Worm (Caenorhabditis elegans): Measurements from ENCODE around the gene swan-1.

The swan-1 gene

DNA sequence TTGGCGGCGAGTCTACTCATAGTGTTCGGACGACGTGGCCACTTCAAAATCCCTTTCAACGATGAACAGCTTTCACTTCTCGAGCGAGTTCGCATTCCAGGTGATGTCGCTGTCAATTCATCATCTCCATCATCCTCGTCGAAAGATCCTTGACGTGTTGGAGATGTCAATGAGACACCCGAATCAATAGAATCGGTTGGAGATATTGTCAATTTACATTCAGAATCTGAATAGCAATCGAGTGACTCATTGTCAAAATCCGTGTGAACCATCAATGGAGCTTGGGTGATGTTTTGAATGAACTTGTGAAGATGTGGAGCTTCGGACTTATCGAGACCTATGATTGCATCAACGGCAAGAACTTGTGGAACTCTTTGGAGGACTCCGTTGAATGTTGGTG, 21.3 kb downstream of the swan-1 start:
- TF ChIP-seq ceh-45 (GFP tag; IDR thresholded peaks at IDR 0.05), result no peak
- TF ChIP-seq pha-2 (tag; optimal IDR thresholded peaks at IDR 0.05), result no peak
- TF ChIP-seq ceh-24 (tag; optimal IDR thresholded peaks at IDR 0.05), result no peak
- no peak for TF ChIP-seq odd-2 (tag; optimal IDR thresholded peaks at IDR 0.05)
- TF ChIP-seq sdc-2 (tag; optimal IDR thresholded peaks at IDR 0.05), result no peak
- TF ChIP-seq ceh-18 (tag; optimal IDR thresholded peaks at IDR 0.05), result no peak

DNA sequence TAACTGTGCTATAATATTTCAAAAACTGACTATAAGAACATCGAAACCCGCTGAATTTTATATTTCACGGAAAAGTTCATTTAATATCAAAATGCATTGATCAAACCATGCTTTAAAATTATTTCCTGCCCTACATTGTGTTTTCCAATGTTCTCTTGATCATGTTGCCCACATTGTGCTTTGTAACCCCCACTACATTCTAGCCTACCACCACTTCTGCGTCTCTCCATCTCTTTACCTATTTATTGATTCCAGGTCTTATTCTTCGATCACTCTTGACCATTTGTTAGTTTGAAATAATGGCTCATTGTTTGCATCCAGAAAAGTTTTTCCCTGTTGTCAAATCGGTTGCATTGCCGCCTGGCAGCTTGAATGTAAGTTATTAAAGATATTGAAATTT, 24.8 kb downstream of the swan-1 start, which contains the start of gene decr-1.1:
decr-1.1 (plus strand) TSS at position 210 of the 400 bp plus-strand sequence.
- TF ChIP-seq ceh-48 (tag; optimal IDR thresholded peaks at IDR 0.05) (peak; percentile 3), ceh-30 (tag; optimal IDR thresholded peaks at IDR 0.05) (no peak)

DNA sequence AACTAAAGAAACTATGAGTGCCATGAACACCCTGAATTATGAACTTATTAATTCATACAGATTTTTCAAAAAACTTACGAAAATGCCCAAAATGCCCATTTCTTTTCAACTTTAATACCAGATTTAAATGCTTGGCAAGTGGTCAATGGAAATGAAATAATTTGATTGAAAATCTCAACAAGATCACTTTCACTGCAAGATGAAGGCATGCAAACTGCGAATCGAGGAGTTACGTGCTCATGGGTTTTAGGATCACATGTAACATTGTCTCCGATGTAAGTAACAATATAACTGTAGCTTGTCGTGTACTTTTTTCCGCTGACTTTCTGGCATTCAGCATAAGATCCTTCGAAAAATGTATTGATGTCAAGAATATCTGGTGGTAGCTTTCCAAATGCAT, 26.1 kb downstream of the swan-1 start:
- TF ChIP-seq che-1 (tag; optimal IDR thresholded peaks at IDR 0.05) (no peak), zip-5 (tag; optimal IDR thresholded peaks at IDR 0.05) (no peak), ceh-45 (GFP tag; IDR thresholded peaks at IDR 0.05) (no peak), gmeb-2 (tag; optimal IDR thresholded peaks at IDR 0.05) (no peak), ceh-19 (GFP tag; optimal IDR thresholded peaks at IDR 0.05) (no peak), pag-3 (tag; optimal IDR thresholded peaks at IDR 0.05; ENCODE audit: borderline replicate concordance) (no peak)

DNA sequence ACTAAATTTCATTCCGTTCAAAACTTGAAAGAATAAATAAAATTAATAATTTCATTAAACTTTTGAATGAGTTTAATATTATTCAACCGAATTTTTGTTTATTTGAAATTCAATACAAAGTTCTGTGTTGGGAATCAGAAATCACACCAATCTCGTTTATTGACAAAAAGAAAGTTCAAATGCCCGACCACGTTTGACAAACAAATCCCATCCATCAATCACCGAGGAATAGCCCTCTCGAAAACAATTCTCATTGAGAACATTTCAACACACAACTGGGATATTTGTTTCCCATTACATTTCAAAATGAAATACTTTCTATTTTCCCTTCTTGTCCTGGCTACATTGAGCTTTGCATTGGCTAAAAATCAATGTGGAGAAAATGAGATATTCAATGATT, 29.2 kb downstream of the swan-1 start, which contains the start of gene F53C11.9:
F53C11.9 (plus strand) TSS at position 159 of the 400 bp plus-strand sequence.
- TF ChIP-seq ceh-14 (tag; optimal IDR thresholded peaks at IDR 0.05) (no peak), dve-1 (tag; optimal IDR thresholded peaks at IDR 0.05) (no peak), ceh-30 (tag; optimal IDR thresholded peaks at IDR 0.05) (no peak), nhr-11 (tag; optimal IDR thresholded peaks at IDR 0.05) (no peak), hlh-8 (tag; optimal IDR thresholded peaks at IDR 0.05) (no peak), sox-2 (GFP tag; IDR thresholded peaks at IDR 0.05) (no peak), ceh-24 (tag; optimal IDR thresholded peaks at IDR 0.05) (no peak), unc-55 (GFP tag; optimal IDR thresholded peaks at IDR 0.05) (peak; percentile 17), ceh-48 (tag; optimal IDR thresholded peaks at IDR 0.05) (no peak)

DNA sequence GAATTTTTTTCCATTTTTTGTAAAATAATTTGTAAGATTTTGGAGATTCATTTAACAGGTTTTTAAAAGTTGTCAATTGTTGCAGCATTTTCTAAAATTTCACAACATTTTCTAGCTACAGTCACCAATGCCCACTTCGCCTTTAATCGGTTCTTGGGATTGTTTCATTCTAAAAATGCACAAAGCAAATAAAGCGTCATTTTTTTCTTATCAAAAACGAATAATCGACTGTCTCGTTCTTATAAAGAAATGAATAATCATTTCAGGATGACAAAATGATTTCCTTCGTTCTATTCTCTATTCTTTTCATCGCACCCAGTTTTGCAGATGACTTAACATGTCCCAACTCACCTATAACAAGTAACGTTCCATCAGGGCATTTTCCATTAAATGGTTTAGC, 31.5 kb downstream of the swan-1 start, which contains the start of gene F53C11.1:
F53C11.1 (plus strand) TSS at position 268 of the 400 bp plus-strand sequence.
- TF ChIP-seq madf-2 (tag; optimal IDR thresholded peaks at IDR 0.05) (no peak), hlh-13 (GFP tag; optimal IDR thresholded peaks at IDR 0.05) (no peak), pat-9 (tag; optimal IDR thresholded peaks at IDR 0.05) (no peak), K09A11.1 (tag; optimal IDR thresholded peaks at IDR 0.05; ENCODE audit: insufficient read depth) (no peak), F13H6.1 (tag; optimal IDR thresholded peaks at IDR 0.05) (no peak), unc-55 (GFP tag; optimal IDR thresholded peaks at IDR 0.05) (no peak), pag-3 (tag; optimal IDR thresholded peaks at IDR 0.05; ENCODE audit: borderline replicate concordance) (no peak), ceh-31 (tag; optimal IDR thresholded peaks at IDR 0.05) (no peak), odd-2 (tag; optimal IDR thresholded peaks at IDR 0.05) (no peak), tbx-2 (tag; optimal IDR thresholded peaks at IDR 0.05) (no peak)

DNA sequence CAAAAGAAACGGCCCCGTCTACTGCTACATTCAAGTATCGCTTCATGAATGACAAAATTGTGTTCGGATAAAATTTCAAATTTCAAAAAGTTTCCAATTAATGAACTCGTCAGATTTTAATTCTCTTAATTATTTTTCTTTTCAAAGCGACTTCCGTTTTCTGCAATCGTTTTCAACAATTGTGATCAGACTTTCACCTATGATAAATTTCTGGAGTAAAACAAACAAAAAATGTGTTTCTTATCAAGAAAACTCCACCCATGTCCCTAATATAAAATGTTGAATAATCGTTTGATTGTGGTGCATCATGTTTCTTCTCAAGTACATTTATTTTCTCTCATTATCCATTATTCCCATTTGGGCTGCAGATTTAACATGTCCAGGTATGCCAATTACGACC, 35.8 kb downstream of the swan-1 start, which contains the start of gene F20G2.5:
F20G2.5 (plus strand) TSS at position 301 of the 400 bp plus-strand sequence.
- TF ChIP-seq K09A11.1 (tag; optimal IDR thresholded peaks at IDR 0.05; ENCODE audit: insufficient read depth) (no peak), pros-1 (tag; optimal IDR thresholded peaks at IDR 0.05) (no peak), tbx-7 (tag; optimal IDR thresholded peaks at IDR 0.05) (no peak), sdc-2 (tag; optimal IDR thresholded peaks at IDR 0.05) (no peak), K02D7.2 (tag; optimal IDR thresholded peaks at IDR 0.05) (no peak), che-1 (tag; optimal IDR thresholded peaks at IDR 0.05) (no peak), odd-2 (tag; optimal IDR thresholded peaks at IDR 0.05) (no peak), hlh-6 (tag; optimal IDR thresholded peaks at IDR 0.05) (no peak), T23F11.4 (GFP tag; optimal IDR thresholded peaks at IDR 0.05) (no peak)
